Fruit fly (Drosophila melanogaster): ENCODE results near the gene Gr66a.

Gene Gr66a

DNA sequence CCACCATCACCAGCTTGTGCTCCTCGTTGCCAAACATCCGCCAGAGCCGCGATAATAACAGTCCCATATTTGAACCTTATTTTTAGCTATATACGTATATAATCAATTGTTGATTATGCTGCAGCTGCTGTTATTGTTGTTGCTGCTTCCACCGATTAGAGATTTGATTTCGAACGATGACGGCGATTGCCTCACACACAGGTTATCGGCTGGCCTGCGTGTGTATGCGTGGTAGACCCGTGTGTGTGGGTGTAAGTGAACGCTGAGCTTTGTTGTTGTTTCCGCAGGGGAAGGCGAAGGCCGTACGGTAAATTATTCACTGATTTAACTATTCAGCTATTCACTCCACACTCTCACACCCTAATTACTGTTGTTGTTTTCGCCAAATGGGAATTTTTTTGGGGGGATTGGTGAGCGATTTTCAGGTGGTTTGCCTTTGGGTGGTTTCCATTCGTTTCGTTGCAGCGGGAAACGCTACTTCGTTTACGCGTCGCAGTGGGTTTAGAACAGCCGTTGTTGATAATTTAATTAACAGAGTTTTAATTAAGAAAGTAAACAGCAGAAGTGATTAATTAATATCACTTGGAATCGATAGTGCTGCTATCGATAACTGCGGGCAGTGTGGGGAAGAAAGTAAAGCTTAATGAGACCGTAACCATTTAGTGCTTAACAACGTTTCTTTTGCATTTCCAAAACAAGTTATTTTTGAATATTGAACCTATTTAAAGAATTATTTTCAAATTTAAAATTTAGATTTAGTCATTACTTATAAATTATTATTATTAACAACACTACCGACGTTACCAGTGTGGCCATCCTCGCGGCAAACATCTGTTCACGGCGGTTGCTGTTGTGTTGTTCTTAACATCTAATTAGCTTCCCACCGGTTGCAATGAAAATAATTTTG is 7.3 kb downstream of the Gr66a start, which contains the start of the genes Arl5 and CG13671 (continued):
- peak; percentile 62 for TF ChIP-seq tx (GFP tag; optimal IDR thresholded peaks at IDR 0.05)
- peak; percentile 52 for TF ChIP-seq peb (GFP tag; IDR thresholded peaks at IDR 0.05)
- TF ChIP-seq Max (GFP tag; optimal IDR thresholded peaks at IDR 0.05), result peak; percentile 70
- peak; percentile 34 for TF ChIP-seq Bteb2 (GFP tag; optimal IDR thresholded peaks at IDR 0.05)
- TF ChIP-seq sug (tag; optimal IDR thresholded peaks at IDR 0.05), result peak; percentile 60
- peak; percentile 74 for TF ChIP-seq caup (GFP tag; optimal IDR thresholded peaks at IDR 0.05; ENCODE audit: severe bottlenecking)
- no peak for TF ChIP-seq CG8478 (optimal IDR thresholded peaks at IDR 0.05)
- TF ChIP-seq fu2 (GFP tag; optimal IDR thresholded peaks at IDR 0.05), result peak; percentile 14
- peak; percentile 66 for TF ChIP-seq CG8924 (tag; optimal IDR thresholded peaks at IDR 0.05)
- TF ChIP-seq amos (GFP tag; IDR thresholded peaks at IDR 0.05; ENCODE audit: partially characterized antibody), result peak; percentile 72
- peak; percentile 70 for TF ChIP-seq Rx (GFP tag; IDR thresholded peaks at IDR 0.05)
- TF ChIP-seq CG11456 (GFP tag; IDR thresholded peaks at IDR 0.05), result peak; percentile 88
- peak; percentile 53 for TF ChIP-seq CG1233 (GFP tag; optimal IDR thresholded peaks at IDR 0.05)
- no peak for TF ChIP-seq emc (GFP tag; optimal IDR thresholded peaks at IDR 0.05)
- peak; percentile 59; the same call in 1 of the 3 replicates for TF ChIP-seq so (GFP tag; IDR thresholded peaks at IDR 0.05)
- TF ChIP-seq lbe (GFP tag; optimal IDR thresholded peaks at IDR 0.05), result peak; percentile 89
- peak; percentile 60 for TF ChIP-seq CG10543 (GFP tag; optimal IDR thresholded peaks at IDR 0.05)
- TF ChIP-seq CG9609 (GFP tag; optimal IDR thresholded peaks at IDR 0.05), result peak; percentile 67
- TF ChIP-seq CG12391 (tag; optimal IDR thresholded peaks at IDR 0.05), result peak; percentile 91
- TF ChIP-seq gro (GFP tag; optimal IDR thresholded peaks at IDR 0.05), result peak; percentile 27
- TF ChIP-seq CG10431 (GFP tag; optimal IDR thresholded peaks at IDR 0.05), result no peak
- peak; percentile 49 for TF ChIP-seq twi (tag; optimal IDR thresholded peaks at IDR 0.05)
- peak; percentile 58 for TF ChIP-seq Lhr (GFP tag; optimal IDR thresholded peaks at IDR 0.05)
- peak; percentile 83 for TF ChIP-seq CG13123 (GFP tag; optimal IDR thresholded peaks at IDR 0.05)
- TF ChIP-seq CG17359 (tag; optimal IDR thresholded peaks at IDR 0.05), result peak; percentile 77
- TF ChIP-seq pnt (GFP tag; optimal IDR thresholded peaks at IDR 0.05), result peak; percentile 43
- peak; percentile 85 for TF ChIP-seq lilli (GFP tag; optimal IDR thresholded peaks at IDR 0.05)
- peak; percentile 45 for TF ChIP-seq CG30020 (tag; optimal IDR thresholded peaks at IDR 0.05)
- peak; percentile 66 to 89 for TF ChIP-seq dpn (GFP tag; optimal IDR thresholded peaks at IDR 0.05)
- no peak for TF ChIP-seq tio (GFP tag; optimal IDR thresholded peaks at IDR 0.05)
- TF ChIP-seq NfI (GFP tag; optimal IDR thresholded peaks at IDR 0.05), result peak; percentile 61
- peak; percentile 75; the same call in 2 of the 3 replicates for TF ChIP-seq CG11695 (GFP tag; IDR thresholded peaks at IDR 0.05)
- no peak for TF ChIP-seq slp2 (GFP tag; optimal IDR thresholded peaks at IDR 0.05)
- peak; percentile 88 for TF ChIP-seq gem (tag; optimal IDR thresholded peaks at IDR 0.05)
- TF ChIP-seq Eip74EF (GFP tag; optimal IDR thresholded peaks at IDR 0.05), result peak in 1 of 2 experiments; percentile 0
- no peak for TF ChIP-seq Hr78 (GFP tag; optimal IDR thresholded peaks at IDR 0.05)
- TF ChIP-seq CG14441 (GFP tag; IDR thresholded peaks at IDR 0.05), result peak; percentile 74
- TF ChIP-seq kni (GFP tag; optimal IDR thresholded peaks at IDR 0.05), result peak; percentile 60
- no peak for TF ChIP-seq CG9817 (tag; optimal IDR thresholded peaks at IDR 0.05)
- TF ChIP-seq CG34224 (GFP tag; IDR thresholded peaks at IDR 0.05; ENCODE audit: partially characterized antibody), result peak; percentile 66; the same call in 2 of the 3 replicates
- peak; percentile 84 for TF ChIP-seq CG7271 (tag; optimal IDR thresholded peaks at IDR 0.05)
- peak; percentile 63 for TF ChIP-seq inv (GFP tag; IDR thresholded peaks at IDR 0.05; ENCODE audit: partially characterized antibody)
- TF ChIP-seq Meics (GFP tag; optimal IDR thresholded peaks at IDR 0.05), result peak; percentile 71
- TF ChIP-seq CG1529 (GFP tag; optimal IDR thresholded peaks at IDR 0.05), result peak; percentile 10
- TF ChIP-seq CG3163 (GFP tag; optimal IDR thresholded peaks at IDR 0.05), result peak; percentile 60
- peak; percentile 97 for TF ChIP-seq CG10267 (tag; optimal IDR thresholded peaks at IDR 0.05)
- peak; percentile 15 for TF ChIP-seq fd3F (GFP tag; optimal IDR thresholded peaks at IDR 0.05)
